Worm (Caenorhabditis elegans): ENCODE data around the gene nspd-2.

DNA sequence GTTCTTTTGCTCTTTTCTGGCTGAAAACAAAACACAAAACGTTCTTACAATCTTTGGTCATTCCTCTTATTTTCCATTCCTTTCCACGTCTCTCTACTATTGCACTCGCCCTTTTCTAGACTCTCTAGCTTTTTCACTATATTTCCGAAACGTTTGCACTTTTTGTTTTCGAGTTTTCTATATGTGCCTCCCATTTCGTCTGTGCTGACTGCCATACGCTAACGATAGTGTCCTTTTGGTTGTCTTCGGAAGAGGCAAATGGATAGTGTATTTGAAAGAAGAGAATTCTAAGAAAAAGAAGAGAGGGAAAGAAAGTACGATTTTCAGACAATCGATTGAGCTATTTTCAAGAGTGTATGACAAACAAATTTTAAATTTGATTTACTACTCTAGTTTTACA is 28.9 kb downstream of the nspd-2 start:
- no peak for TF ChIP-seq dpl-1 (GFP tag; optimal IDR thresholded peaks at IDR 0.05)
- no peak for TF ChIP-seq nhr-76 (tag; optimal IDR thresholded peaks at IDR 0.05)
- TF ChIP-seq aly-2 (tag; optimal IDR thresholded peaks at IDR 0.05): no peak
- no peak for TF ChIP-seq rbr-2 (tag; optimal IDR thresholded peaks at IDR 0.05)
- no peak for TF ChIP-seq nhr-25 (tag; optimal IDR thresholded peaks at IDR 0.05; ENCODE audit: borderline replicate concordance, insufficient read depth)
